Worm (Caenorhabditis elegans) whole organism, early embryonic: Measurements from ENCODE around the gene W07A12.4.

Source experiments
- B0310.2 ChIP-seq: sonication (generic microtip); optimal IDR thresholded peaks from 2 replicates; lab custom pipeline; 2016; ENCODE audit warnings: mild to moderate bottlenecking, missing genetic modification characterization, missing compliant biosample characterization
- F13C5.2 ChIP-seq: sonication (generic microtip); optimal IDR thresholded peaks from 2 replicates; lab custom pipeline; 2017; ENCODE audit warnings: mild to moderate bottlenecking, missing genetic modification characterization, inconsistent platforms, missing compliant biosample characterization
- aly-1 ChIP-seq: sonication (generic microtip); optimal IDR thresholded peaks from 2 replicates; lab custom pipeline; 2016; ENCODE audit warnings: missing genetic modification characterization, missing compliant biosample characterization
- ama-1 ChIP-seq: fragments of 150-350 bp; optimal IDR thresholded peaks from 2 replicates; lab custom pipeline; 2014
- ceh-13 ChIP-seq: fragments of 200-800 bp; sonication (Bioruptor generic); optimal IDR thresholded peaks from 2 replicates; lab custom pipeline; 2018; ENCODE audit warnings: mild to moderate bottlenecking, missing genetic modification characterization, missing compliant biosample characterization
- ceh-36 ChIP-seq: sonication (generic microtip); optimal IDR thresholded peaks from 2 replicates; lab custom pipeline; 2016; ENCODE audit warnings: missing genetic modification characterization, inconsistent platforms, missing compliant biosample characterization
- ets-7 ChIP-seq: sonication (generic microtip); optimal IDR thresholded peaks from 2 replicates; lab custom pipeline; 2016; ENCODE audit warnings: missing genotype, missing genetic modification characterization, missing compliant biosample characterization
- flt-1 ChIP-seq: fragments of 200-800 bp; sonication (Bioruptor generic); IDR thresholded peaks from 2 replicates; pipeline ENCODE4 v1.3.6; 2022; ENCODE audit warnings: missing genetic modification characterization, missing compliant biosample characterization
- hmbx-1 ChIP-seq: sonication (generic microtip); optimal IDR thresholded peaks from 2 replicates; lab custom pipeline; 2016; ENCODE audit warnings: mild to moderate bottlenecking, missing genetic modification characterization, missing compliant biosample characterization
- hmg-4 ChIP-seq: fragments of 200-800 bp; sonication (Bioruptor generic); optimal IDR thresholded peaks from 2 replicates; lab custom pipeline; 2018; ENCODE audit warnings: mild to moderate bottlenecking, missing genetic modification characterization, missing compliant biosample characterization
- hnd-1 ChIP-seq: sonication (generic microtip); optimal IDR thresholded peaks from 2 replicates; lab custom pipeline; 2016; ENCODE audit warnings: missing genetic modification characterization, missing compliant biosample characterization
- pes-1 ChIP-seq: fragments of 200-800 bp; sonication (Bioruptor generic); IDR thresholded peaks from 2 replicates; pipeline ENCODE4 v1.3.6; 2022; ENCODE audit warnings: missing genetic modification reagents, missing genetic modification characterization, missing compliant biosample characterization
- scrt-1 ChIP-seq: fragments of 200-800 bp; sonication (Bioruptor generic); IDR thresholded peaks from 2 replicates; pipeline ENCODE4 v1.3.6; 2022; ENCODE audit warnings: missing genetic modification characterization, missing compliant biosample characterization
- sea-1 ChIP-seq: fragments of 200-800 bp; sonication (Bioruptor generic); conservative IDR thresholded peaks from 2 replicates; pipeline ENCODE4 v1.3.6; 2022; ENCODE audit warnings: missing genetic modification characterization, missing compliant biosample characterization
- tbx-11 ChIP-seq: fragments of 200-800 bp; sonication (Bioruptor generic); IDR thresholded peaks from 2 replicates; pipeline ENCODE4 v1.3.6; 2022; ENCODE audit warnings: missing genetic modification characterization, missing compliant biosample characterization
- tbx-37 ChIP-seq: fragments of 200-800 bp; sonication (Bioruptor generic); conservative IDR thresholded peaks from 2 replicates; pipeline ENCODE4 v1.3.6; 2022; ENCODE audit warnings: missing genetic modification reagents, missing genetic modification characterization, missing compliant biosample characterization
- tra-4 ChIP-seq: sonication (generic microtip); optimal IDR thresholded peaks from 2 replicates; lab custom pipeline; 2017; ENCODE audit warnings: missing genetic modification characterization, missing compliant biosample characterization

The W07A12.4 gene

ce11 chrII:9141110-9141509 lies 5.0 kb upstream of the W07A12.4 start:
- TF ChIP-seq flt-1 (GFP tag; lab: Robert Waterston, UW), result no peak
- no peak for TF ChIP-seq hnd-1 (tag; lab: Kevin White, UChicago)
- TF ChIP-seq tbx-37, result no peak
- TF ChIP-seq sea-1 (GFP tag; lab: Robert Waterston, UW), result no peak
- TF ChIP-seq ceh-13 (GFP tag; lab: Kevin White, UChicago), result no peak

ce11 chrII:9143795-9144194 lies 2.3 kb upstream of the W07A12.4 start:
- no peak for TF ChIP-seq pes-1 (GFP tag; lab: Robert Waterston, UW)
- TF ChIP-seq ceh-13 (GFP tag; lab: Kevin White, UChicago), result no peak
- TF ChIP-seq scrt-1 (GFP tag; lab: Robert Waterston, UW), result no peak
- TF ChIP-seq aly-1, result no peak
- no peak for TF ChIP-seq ama-1
- TF ChIP-seq B0310.2 (tag; lab: Kevin White, UChicago), result no peak
- TF ChIP-seq hmg-4 (GFP tag; lab: Kevin White, UChicago), result no peak
- TF ChIP-seq tbx-11 (GFP tag; lab: Robert Waterston, UW), result no peak
- TF ChIP-seq F13C5.2 (tag; lab: Kevin White, UChicago), result no peak
- TF ChIP-seq hnd-1 (tag; lab: Kevin White, UChicago), result no peak
- TF ChIP-seq flt-1 (GFP tag; lab: Robert Waterston, UW), result no peak
- TF ChIP-seq tra-4, result no peak
- TF ChIP-seq ceh-36 (tag; lab: Kevin White, UChicago), result no peak

ce11 chrII:9144366-9144765 lies 1.7 kb upstream of the W07A12.4 start:
- TF ChIP-seq ama-1, result no peak
- TF ChIP-seq tbx-37, result no peak
- TF ChIP-seq tbx-11 (GFP tag; lab: Robert Waterston, UW), result no peak
- no peak for TF ChIP-seq hnd-1 (tag; lab: Kevin White, UChicago)
- TF ChIP-seq hmbx-1 (tag; lab: Kevin White, UChicago), result no peak
- TF ChIP-seq ceh-36 (tag; lab: Kevin White, UChicago), result no peak
- no peak for TF ChIP-seq scrt-1 (GFP tag; lab: Robert Waterston, UW)
- no peak for TF ChIP-seq aly-1

- TF ChIP-seq B0310.2 (tag; lab: Kevin White, UChicago), result no peak
- no peak for TF ChIP-seq tbx-11 (GFP tag; lab: Robert Waterston, UW)
- TF ChIP-seq aly-1, result no peak
- TF ChIP-seq hmbx-1 (tag; lab: Kevin White, UChicago), result no peak
- TF ChIP-seq scrt-1 (GFP tag; lab: Robert Waterston, UW), result no peak
- no peak for TF ChIP-seq hmg-4 (GFP tag; lab: Kevin White, UChicago)
- TF ChIP-seq tbx-37, result no peak
- no peak for TF ChIP-seq ceh-36 (tag; lab: Kevin White, UChicago)
- no peak for TF ChIP-seq F13C5.2 (tag; lab: Kevin White, UChicago)
- TF ChIP-seq ceh-13 (GFP tag; lab: Kevin White, UChicago), result no peak
- TF ChIP-seq tra-4, result no peak
- no peak for TF ChIP-seq flt-1 (GFP tag; lab: Robert Waterston, UW)
Observed at ce11 chrII:9148079-9148478, 2.0 kb downstream of the W07A12.4 start.

ce11 chrII:9152231-9152630 lies 6.2 kb downstream of the W07A12.4 start, which contains the start of gene col-78:
Gene col-78 (plus strand): TSS chrII:9152531.
- TF ChIP-seq tbx-11 (GFP tag; lab: Robert Waterston, UW) (no peak), ets-7 (no peak), ceh-13 (GFP tag; lab: Kevin White, UChicago) (no peak), tbx-37 (no peak), F13C5.2 (tag; lab: Kevin White, UChicago) (no peak), B0310.2 (tag; lab: Kevin White, UChicago) (no peak), sea-1 (GFP tag; lab: Robert Waterston, UW) (no peak), flt-1 (GFP tag; lab: Robert Waterston, UW) (no peak), ceh-36 (tag; lab: Kevin White, UChicago) (no peak)

- TF ChIP-seq aly-1 (no peak), ceh-36 (tag; lab: Kevin White, UChicago) (no peak), scrt-1 (GFP tag; lab: Robert Waterston, UW) (no peak), ets-7 (no peak), tbx-11 (GFP tag; lab: Robert Waterston, UW) (no peak), pes-1 (GFP tag; lab: Robert Waterston, UW) (no peak), B0310.2 (tag; lab: Kevin White, UChicago) (no peak), ceh-13 (GFP tag; lab: Kevin White, UChicago) (no peak), tra-4 (no peak), hmbx-1 (tag; lab: Kevin White, UChicago) (no peak), hnd-1 (tag; lab: Kevin White, UChicago) (no peak)
Observed at ce11 chrII:9154339-9154738, 8.3 kb downstream of the W07A12.4 start.

ce11 chrII:9156277-9156676 lies 10.2 kb downstream of the W07A12.4 start:
- TF ChIP-seq ceh-13 (GFP tag; lab: Kevin White, UChicago) (no peak), tra-4 (no peak), hnd-1 (tag; lab: Kevin White, UChicago) (no peak), ama-1 (no peak), ceh-36 (tag; lab: Kevin White, UChicago) (no peak), hmg-4 (GFP tag; lab: Kevin White, UChicago) (no peak), scrt-1 (GFP tag; lab: Robert Waterston, UW) (no peak), F13C5.2 (tag; lab: Kevin White, UChicago) (no peak)

ce11 chrII:9157125-9157524 lies 11.1 kb downstream of the W07A12.4 start:
- TF ChIP-seq scrt-1 (GFP tag; lab: Robert Waterston, UW) (no peak), ceh-13 (GFP tag; lab: Kevin White, UChicago) (no peak), flt-1 (GFP tag; lab: Robert Waterston, UW) (no peak), B0310.2 (tag; lab: Kevin White, UChicago) (no peak), ama-1 (no peak), hmbx-1 (tag; lab: Kevin White, UChicago) (no peak), ceh-36 (tag; lab: Kevin White, UChicago) (no peak), tbx-37 (no peak), ets-7 (no peak), hmg-4 (GFP tag; lab: Kevin White, UChicago) (no peak), sea-1 (GFP tag; lab: Robert Waterston, UW) (no peak), hnd-1 (tag; lab: Kevin White, UChicago) (no peak), F13C5.2 (tag; lab: Kevin White, UChicago) (no peak), tra-4 (no peak), pes-1 (GFP tag; lab: Robert Waterston, UW) (no peak), aly-1 (no peak), tbx-11 (GFP tag; lab: Robert Waterston, UW) (no peak)
